Worm (Caenorhabditis elegans): ENCODE measurements around the gene xbx-5.

DNA sequence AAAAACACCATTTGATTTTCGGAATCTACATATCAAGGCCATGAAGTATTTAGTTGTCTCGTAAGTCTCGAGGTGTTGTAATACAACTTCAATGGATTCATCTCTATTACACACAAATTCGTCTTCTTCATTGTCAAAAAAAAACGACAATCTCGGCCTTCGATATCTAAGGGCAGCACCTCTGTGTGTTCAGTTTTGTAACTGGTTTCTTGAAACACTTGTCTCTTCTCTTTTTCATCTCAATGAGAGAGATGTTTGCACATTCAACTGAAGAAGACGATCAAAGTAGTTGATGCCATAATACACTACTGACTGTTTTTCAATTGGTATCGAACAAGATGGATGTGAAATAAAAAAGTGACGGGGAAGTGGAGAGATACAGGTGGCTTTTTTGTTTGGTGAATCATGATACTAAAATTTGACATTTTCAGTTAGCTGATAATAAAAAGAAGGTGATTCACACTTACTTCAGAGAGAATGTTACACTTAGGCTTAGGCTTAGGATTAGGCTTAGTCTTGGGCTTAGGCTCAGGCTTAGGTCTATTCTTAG is 7.2 kb upstream of the xbx-5 start:
- TF ChIP-seq nhr-25 (tag; optimal IDR thresholded peaks at IDR 0.05) (peak; percentile 87), elt-3 (tag; optimal IDR thresholded peaks at IDR 0.05) (no peak), nhr-11 (tag; optimal IDR thresholded peaks at IDR 0.05) (no peak)
